Worm (Caenorhabditis elegans) whole organism, L2 larva: ENCODE measurements around the gene F38E11.6.

Experiments
- R02D3.7 ChIP-seq: fragments of 150-350 bp; optimal IDR thresholded peaks from 2 replicates; lab custom pipeline; 2014; ENCODE audit warnings: missing biosample characterization, missing genetic modification characterization
- ZK546.5 ChIP-seq: sonication (generic microtip); optimal IDR thresholded peaks from 2 replicates; lab custom pipeline; 2017; ENCODE audit warnings: missing biosample characterization, missing genetic modification characterization
- ama-1 ChIP-seq: fragments of 150-350 bp; optimal IDR thresholded peaks from 2 replicates; lab custom pipeline; 2018; ENCODE audit warnings: inconsistent platforms
- ceh-16 ChIP-seq: fragments of 150-350 bp; optimal IDR thresholded peaks from 2 replicates; lab custom pipeline; 2014; ENCODE audit warnings: missing biosample characterization, missing genetic modification characterization
- elt-1 ChIP-seq: fragments of 150-350 bp; optimal IDR thresholded peaks from 2 replicates; lab custom pipeline; 2014; ENCODE audit warnings: missing biosample characterization, missing genetic modification characterization
- elt-3 ChIP-seq: sonication (generic microtip); optimal IDR thresholded peaks from 2 replicates; lab custom pipeline; 2017; ENCODE audit warnings: missing biosample characterization, missing genetic modification characterization
- fos-1 ChIP-seq: fragments of 150-350 bp; optimal IDR thresholded peaks from 2 replicates; lab custom pipeline; 2014; ENCODE audit warnings: missing biosample characterization, missing genetic modification characterization
- lin-11 ChIP-seq: fragments of 150-350 bp; sonication (generic microtip); optimal IDR thresholded peaks from 2 replicates; lab custom pipeline; 2014; ENCODE audit warnings: missing biosample characterization, missing genetic modification characterization, inconsistent platforms, mixed read lengths
- lsy-2 ChIP-seq, 2 experiments: fragments of 150-350 bp in 1 of 2; sonication (generic microtip) in 1 of 2; optimal IDR thresholded peaks; 2 replicates each; lab custom pipeline; 2014 to 2017; ENCODE audit warnings: missing biosample characterization in 2 of 2, missing genetic modification characterization in 2 of 2
- nhr-11 ChIP-seq: fragments of 150-350 bp; optimal IDR thresholded peaks from 2 replicates; lab custom pipeline; 2014; ENCODE audit warnings: missing biosample characterization, missing genetic modification characterization
- nhr-23 ChIP-seq: fragments of 150-350 bp; optimal IDR thresholded peaks from 2 replicates; lab custom pipeline; 2014; ENCODE audit warnings: missing biosample characterization, missing genetic modification reagents, missing genetic modification characterization
- nhr-25 ChIP-seq: fragments of 150-350 bp; sonication (generic microtip); optimal IDR thresholded peaks from 3 replicates; lab custom pipeline; 2014; ENCODE audit warnings: missing biosample characterization, missing genetic modification characterization
- unc-62 ChIP-seq: fragments of 150-350 bp; optimal IDR thresholded peaks from 2 replicates; lab custom pipeline; 2014; ENCODE audit warnings: missing biosample characterization, missing genetic modification reagents, missing genetic modification characterization
- ztf-11 ChIP-seq: sonication (generic microtip); optimal IDR thresholded peaks from 2 replicates; lab custom pipeline; 2017; ENCODE audit warnings: missing biosample characterization, missing genetic modification characterization

DNA sequence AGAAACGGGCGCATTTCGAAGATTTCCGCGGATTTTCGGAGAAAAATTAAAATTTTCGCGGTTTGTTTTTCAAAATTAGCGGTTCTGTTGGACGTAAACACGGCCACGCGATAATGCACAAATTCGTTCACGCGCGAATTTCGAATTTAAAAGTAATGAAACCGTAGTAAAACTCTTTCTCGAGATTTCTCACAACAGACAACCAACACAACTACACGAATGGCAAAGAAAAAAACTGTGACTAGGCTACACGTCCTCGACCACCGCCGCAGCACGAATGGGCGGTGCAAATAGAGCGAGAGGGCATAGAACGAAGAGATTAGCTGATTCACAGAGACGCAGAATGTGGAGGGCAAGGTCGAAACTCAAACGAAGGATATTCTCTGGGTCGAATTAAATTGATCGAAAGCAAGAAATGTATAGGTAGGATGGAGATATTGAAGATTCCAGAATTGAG lies 26.4 kb downstream of the F38E11.6 start, which contains the start of gene idh-1:
- no peak for TF ChIP-seq nhr-11 (tag; lab: Kevin White, UChicago)
- no peak for TF ChIP-seq R02D3.7 (tag; lab: Kevin White, UChicago)
- TF ChIP-seq lin-11 (tag; lab: Kevin White, UChicago), result no peak
- no peak for TF ChIP-seq elt-3
- no peak for TF ChIP-seq ZK546.5 (tag; lab: Kevin White, UChicago)
- TF ChIP-seq nhr-25 (tag; lab: Kevin White, UChicago), result peak; percentile 68
- no peak for TF ChIP-seq ceh-16
- TF ChIP-seq nhr-23 (tag; lab: Kevin White, UChicago), result no peak
- no peak for TF ChIP-seq elt-1 (tag; lab: Kevin White, UChicago)
- TF ChIP-seq unc-62 (GFP tag; lab: Kevin White, UChicago), result no peak
- TF ChIP-seq fos-1 (tag; lab: Kevin White, UChicago), result peak; percentile 12
- peak in 1 of 2 experiments; percentile 41 for TF ChIP-seq lsy-2 (tag; optimal IDR thresholded peaks at IDR 0.05; lab: Kevin White, UChicago)
- peak; percentile 81 for TF ChIP-seq ama-1 (lab: Kevin White, UChicago)
- no peak for TF ChIP-seq ztf-11
